Worm (Caenorhabditis elegans): ENCODE results near the gene gst-19.

- no peak for TF ChIP-seq nhr-11 (tag; optimal IDR thresholded peaks at IDR 0.05)
- TF ChIP-seq K09A11.1 (tag; optimal IDR thresholded peaks at IDR 0.05; ENCODE audit: insufficient read depth): no peak
- TF ChIP-seq pax-1 (tag; optimal IDR thresholded peaks at IDR 0.05): no peak
- TF ChIP-seq pha-4 (tag; optimal IDR thresholded peaks at IDR 0.05): no peak
- TF ChIP-seq fkh-10 (GFP tag; optimal IDR thresholded peaks at IDR 0.05): no peak
- TF ChIP-seq ceh-31 (tag; optimal IDR thresholded peaks at IDR 0.05): no peak
- TF ChIP-seq pqm-1 (tag; optimal IDR thresholded peaks at IDR 0.05): no peak
- no peak for TF ChIP-seq hlh-6 (tag; optimal IDR thresholded peaks at IDR 0.05)
- no peak for TF ChIP-seq syd-9 (tag; optimal IDR thresholded peaks at IDR 0.05)
- TF ChIP-seq unc-55 (GFP tag; optimal IDR thresholded peaks at IDR 0.05): no peak
- TF ChIP-seq ceh-9 (tag; optimal IDR thresholded peaks at IDR 0.05): no peak
- no peak for TF ChIP-seq tbx-2 (tag; optimal IDR thresholded peaks at IDR 0.05)
These were observed 12.4 kb downstream of the gst-19 start for ce11 chrII:13614516-13614915.

All from whole organism, late embryonic.